Fruit fly (Drosophila melanogaster) whole organism, adult: Measurements from ENCODE around the gene exd.
A peak's percentile ranks its signal among the peaks of the same experiment; 100 is the strongest.

Source experiments
- CG11617 ChIP-seq: fragments of 200-800 bp; sonication (Bioruptor generic); optimal IDR thresholded peaks from 2 replicates; lab custom pipeline; 2017; ENCODE audit warnings: mild to moderate bottlenecking, missing biosample characterization, missing genetic modification reagents, missing genetic modification characterization
- CG12768 ChIP-seq: fragments of 200-800 bp; sonication (Bioruptor generic); optimal IDR thresholded peaks from 2 replicates; lab custom pipeline; 2017; ENCODE audit warnings: missing biosample characterization, missing genetic modification characterization, mild to moderate bottlenecking, moderate library complexity, missing genetic modification reagents
- CG14711 ChIP-seq: fragments of 200-800 bp; sonication (Bioruptor generic); optimal IDR thresholded peaks from 2 replicates; lab custom pipeline; 2018; ENCODE audit warnings: missing biosample characterization, mild to moderate bottlenecking, missing genetic modification characterization, moderate library complexity
- CG1620 ChIP-seq: fragments of 200-800 bp; sonication (Bioruptor generic); optimal IDR thresholded peaks from 2 replicates; lab custom pipeline; 2016; ENCODE audit warnings: missing biosample characterization, missing genetic modification characterization
- CG33017 ChIP-seq: fragments of 200-800 bp; sonication (Bioruptor generic); optimal IDR thresholded peaks from 2 replicates; lab custom pipeline; 2018; ENCODE audit warnings: missing biosample characterization, mild to moderate bottlenecking, missing genetic modification characterization, moderate library complexity
- CG5204 ChIP-seq: fragments of 200-800 bp; sonication (Bioruptor generic); optimal IDR thresholded peaks from 2 replicates; lab custom pipeline; 2016; ENCODE audit warnings: missing biosample characterization, missing genetic modification characterization
- CG7045 ChIP-seq: fragments of 200-800 bp; sonication (Bioruptor generic); optimal IDR thresholded peaks from 2 replicates; lab custom pipeline; 2017; ENCODE audit warnings: missing biosample characterization, mild to moderate bottlenecking, missing genetic modification characterization
- CG7101 ChIP-seq: fragments of 200-800 bp; sonication (Bioruptor generic); optimal IDR thresholded peaks from 2 replicates; lab custom pipeline; 2018; ENCODE audit warnings: missing biosample characterization, mild to moderate bottlenecking, missing genetic modification characterization, moderate library complexity
- Clk ChIP-seq: fragments of 200-800 bp; sonication (Bioruptor generic); optimal IDR thresholded peaks from 2 replicates; lab custom pipeline; 2017; ENCODE audit warnings: missing biosample characterization, missing genetic modification characterization
- Crg-1 ChIP-seq: fragments of 200-800 bp; sonication (Bioruptor generic); optimal IDR thresholded peaks from 2 replicates; lab custom pipeline; 2016; ENCODE audit warnings: missing biosample characterization, missing genetic modification characterization
- Hr96 ChIP-seq: fragments of 200-800 bp; sonication (Bioruptor generic); optimal IDR thresholded peaks from 2 replicates; lab custom pipeline; 2016; ENCODE audit warnings: missing biosample characterization, missing genetic modification characterization
- Mnt ChIP-seq: fragments of 200-800 bp; sonication (Bioruptor generic); optimal IDR thresholded peaks from 2 replicates; lab custom pipeline; 2016; ENCODE audit warnings: missing biosample characterization, mild to moderate bottlenecking, missing genetic modification characterization
- bab1 ChIP-seq: fragments of 200-800 bp; sonication (Bioruptor generic); optimal IDR thresholded peaks from 3 replicates; lab custom pipeline; 2019; ENCODE audit warnings: missing biosample characterization, mild to moderate bottlenecking, missing genetic modification characterization, moderate library complexity
- cic ChIP-seq: fragments of 200-800 bp; sonication (Bioruptor generic); optimal IDR thresholded peaks from 2 replicates; lab custom pipeline; 2017; ENCODE audit warnings: missing biosample characterization, mild to moderate bottlenecking, missing genetic modification characterization, moderate library complexity
- cnc ChIP-seq, 2 experiments: fragments of >200 bp; optimal IDR thresholded peaks; 2 replicates each; lab custom pipeline; 2017
- kay ChIP-seq: fragments of 200-800 bp; sonication (Bioruptor generic); peaks from one replicate; lab custom pipeline; 2016; ENCODE audit warnings: missing biosample characterization, missing genetic modification characterization, borderline replicate concordance
- ovo ChIP-seq: fragments of 200-800 bp; sonication (Bioruptor generic); optimal IDR thresholded peaks from 2 replicates; lab custom pipeline; 2016; ENCODE audit warnings: missing biosample characterization, missing genetic modification characterization
- pad ChIP-seq: fragments of 200-800 bp; sonication (Bioruptor generic); optimal IDR thresholded peaks from 3 replicates; lab custom pipeline; 2017; ENCODE audit warnings: missing biosample characterization, missing genetic modification characterization, mild to moderate bottlenecking, moderate library complexity, missing genetic modification reagents
- tj ChIP-seq: fragments of 200-800 bp; sonication (Bioruptor generic); optimal IDR thresholded peaks from 3 replicates; lab custom pipeline; 2017; ENCODE audit warnings: missing biosample characterization, mild to moderate bottlenecking, missing genetic modification characterization, moderate library complexity
- toe ChIP-seq: fragments of 200-800 bp; sonication (Bioruptor generic); optimal IDR thresholded peaks from 2 replicates; lab custom pipeline; 2016; ENCODE audit warnings: missing biosample characterization, missing genetic modification characterization

The exd gene

DNA sequence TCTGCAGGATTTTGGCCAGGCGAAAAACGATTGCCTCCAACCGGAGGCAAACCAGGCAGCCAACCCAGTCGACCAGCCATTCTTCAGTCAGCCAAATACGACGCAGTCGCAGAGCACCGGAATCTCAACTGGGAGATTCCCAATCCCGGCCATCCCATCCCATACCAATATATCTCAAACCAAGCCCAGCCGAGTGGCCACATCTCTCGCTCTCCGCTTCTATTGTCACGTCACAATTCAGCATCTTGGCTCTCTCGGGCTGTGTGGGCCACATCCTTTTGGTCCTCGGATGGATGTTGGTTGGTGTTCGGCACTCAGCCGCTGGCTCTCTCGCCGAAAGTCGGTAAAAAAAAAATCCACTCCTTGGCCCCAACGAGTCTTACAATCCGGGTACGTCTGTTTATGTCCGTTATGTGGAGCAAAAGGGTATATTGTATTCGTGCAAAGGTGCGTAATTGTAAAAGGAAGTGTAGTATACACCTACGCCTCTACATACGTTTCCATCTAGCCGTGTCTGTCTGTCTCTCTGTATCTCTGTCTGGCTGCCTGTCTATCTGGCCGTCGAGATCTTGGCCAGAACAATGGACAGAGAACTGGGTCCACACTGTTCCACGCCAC, 19.0 kb upstream of the exd start, which contains the start of gene mmd:
mmd (minus strand) TSS at position 3 of the 618 bp plus-strand sequence.
- TF ChIP-seq CG1620: no peak
- TF ChIP-seq ovo (GFP tag; lab: Kevin White, UChicago): no peak
- TF ChIP-seq CG14711 (tag; lab: Kevin White, UChicago): no peak
- no peak for TF ChIP-seq cic
- no peak for TF ChIP-seq Mnt

DNA sequence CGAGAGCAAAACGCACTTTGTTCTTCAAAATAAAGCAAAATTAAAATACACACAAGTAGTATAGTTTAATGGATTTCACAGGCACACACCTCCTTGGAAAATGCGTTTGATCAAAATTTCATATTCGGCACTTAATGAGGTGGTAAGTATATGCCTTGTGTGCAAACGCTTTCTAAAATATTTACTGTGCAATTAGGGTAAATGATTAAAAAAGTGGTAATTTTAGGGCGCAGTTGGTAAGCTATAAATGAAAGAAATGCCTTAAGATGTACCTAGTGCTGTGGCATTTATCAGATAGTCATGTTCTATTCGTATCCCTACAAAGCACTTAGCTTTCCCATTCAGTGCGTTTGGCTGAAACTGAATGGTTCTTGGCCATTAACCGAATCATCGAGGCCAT, 18.1 kb upstream of the exd start, which contains the start of gene Or13a:
Or13a (plus strand) TSS at position 301 of the 400 bp plus-strand sequence.
- no peak for TF ChIP-seq Crg-1
- TF ChIP-seq CG14711 (tag; lab: Kevin White, UChicago): no peak
- no peak for TF ChIP-seq cnc (optimal IDR thresholded peaks at IDR 0.05; lab: Kevin White, UChicago)
- TF ChIP-seq kay (GFP tag; lab: Kevin White, UChicago): no peak
- no peak for TF ChIP-seq tj (GFP tag; lab: Kevin White, UChicago)
- TF ChIP-seq CG5204 (GFP tag; lab: Kevin White, UChicago): no peak
- TF ChIP-seq CG12768 (GFP tag; lab: Kevin White, UChicago): no peak
- no peak for TF ChIP-seq CG11617 (GFP tag; lab: Kevin White, UChicago)
- TF ChIP-seq bab1 (GFP tag; lab: Kevin White, UChicago): no peak
- no peak for TF ChIP-seq CG33017 (tag; lab: Kevin White, UChicago)
- no peak for TF ChIP-seq Hr96 (GFP tag; lab: Kevin White, UChicago)
- no peak for TF ChIP-seq CG7101 (tag; lab: Kevin White, UChicago)
- no peak for TF ChIP-seq CG7045 (GFP tag; lab: Kevin White, UChicago)
- TF ChIP-seq pad (GFP tag; lab: Kevin White, UChicago): no peak

DNA sequence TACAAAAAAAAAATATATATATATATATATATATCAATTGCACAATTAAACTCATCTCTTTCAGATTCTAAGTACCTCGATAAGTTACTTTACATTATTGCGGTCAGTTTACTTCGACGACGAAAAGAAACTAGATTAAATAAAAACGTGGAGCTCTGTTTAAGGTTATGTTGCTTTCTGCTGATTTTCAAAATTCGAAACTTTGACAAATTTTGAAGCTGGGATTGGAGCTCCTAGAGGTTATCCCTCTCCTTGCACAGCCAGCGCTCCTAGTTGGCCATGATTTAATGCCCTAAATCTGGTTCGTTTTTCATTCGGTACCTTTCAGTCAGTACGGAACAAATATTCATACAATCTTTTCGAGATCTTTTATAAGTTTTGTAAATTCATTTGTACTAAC, 15.7 kb upstream of the exd start, which contains the start of gene CG42766:
CG42766 (plus strand) TSS at position 301 of the 400 bp plus-strand sequence.
- TF ChIP-seq kay (GFP tag; lab: Kevin White, UChicago): no peak
- TF ChIP-seq Hr96 (GFP tag; lab: Kevin White, UChicago): no peak
- no peak for TF ChIP-seq CG1620
- no peak for TF ChIP-seq CG5204 (GFP tag; lab: Kevin White, UChicago)

DNA sequence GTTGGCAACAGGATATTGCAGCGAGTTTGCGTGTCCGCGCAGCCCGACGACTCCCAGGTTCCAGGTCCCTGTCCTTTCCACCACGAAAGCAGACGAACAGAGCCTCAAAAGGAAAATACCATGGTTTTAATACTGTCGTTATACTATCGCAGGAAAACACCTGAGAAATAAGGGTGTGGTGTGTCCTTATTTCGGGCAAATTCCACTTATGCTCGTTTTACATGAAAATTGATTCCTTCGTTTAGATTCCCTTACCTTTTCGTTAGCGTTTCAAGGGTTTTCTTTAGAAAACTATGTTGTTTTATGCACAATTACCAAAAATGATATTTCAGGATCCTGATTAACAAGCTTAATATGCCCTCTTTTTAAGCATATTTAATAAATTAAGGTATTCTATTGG, 9.4 kb upstream of the exd start, which contains the start of gene Cep164:
Cep164 (minus strand) TSS at position 101 of the 400 bp plus-strand sequence.
- TF ChIP-seq CG11617 (GFP tag; lab: Kevin White, UChicago): no peak
- TF ChIP-seq Mnt: no peak
- no peak for TF ChIP-seq tj (GFP tag; lab: Kevin White, UChicago)
- no peak for TF ChIP-seq pad (GFP tag; lab: Kevin White, UChicago)
- TF ChIP-seq cic: no peak
- TF ChIP-seq CG7101 (tag; lab: Kevin White, UChicago): no peak
- TF ChIP-seq cnc (optimal IDR thresholded peaks at IDR 0.05; lab: Kevin White, UChicago): no peak
- no peak for TF ChIP-seq CG1620
- no peak for TF ChIP-seq bab1 (GFP tag; lab: Kevin White, UChicago)
- no peak for TF ChIP-seq Clk
- TF ChIP-seq ovo (GFP tag; lab: Kevin White, UChicago): no peak
- TF ChIP-seq toe (GFP tag; lab: Kevin White, UChicago): no peak

DNA sequence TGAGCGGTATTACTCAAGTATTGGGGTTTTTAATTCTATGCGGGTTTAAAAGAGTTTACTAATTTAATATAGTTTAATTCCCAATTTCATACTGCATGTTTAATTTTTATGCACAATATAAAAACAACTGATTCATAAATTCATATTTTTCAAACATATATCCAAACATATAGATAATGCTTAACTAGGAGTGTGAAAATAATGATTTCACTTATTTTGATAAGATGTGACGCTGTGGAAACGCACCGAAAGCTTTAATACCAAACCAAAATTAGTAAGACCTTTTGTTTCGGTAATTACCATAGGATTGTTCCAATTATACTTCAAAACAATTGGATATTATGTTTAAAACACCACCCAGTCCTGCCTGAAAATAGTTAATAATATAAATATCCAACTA, 8.8 kb upstream of the exd start, which contains the start of gene Slc25A46a:
Slc25A46a (plus strand) TSS at position 272 of the 400 bp plus-strand sequence.
- TF ChIP-seq bab1 (GFP tag; lab: Kevin White, UChicago) (peak; percentile 28), CG1620 (no peak), ovo (GFP tag; lab: Kevin White, UChicago) (no peak)

DNA sequence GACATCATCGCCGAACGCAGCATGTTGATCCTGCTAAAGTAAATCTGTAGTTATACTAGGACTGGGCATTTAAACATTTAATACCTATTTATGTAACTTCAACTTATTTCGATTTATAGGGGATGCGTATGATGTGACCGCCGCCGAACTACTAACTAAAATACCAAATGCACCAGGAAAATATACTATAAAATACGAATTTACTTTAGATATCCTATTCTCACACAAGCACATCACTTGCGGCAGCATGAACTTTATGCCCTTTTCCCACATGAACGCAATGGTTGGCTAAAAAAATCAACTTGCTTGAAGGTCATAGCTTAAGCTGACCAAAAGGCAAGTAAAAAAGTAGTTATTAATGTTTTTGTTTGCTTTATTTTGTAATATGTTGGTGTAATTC, 5.6 kb upstream of the exd start, which contains the start of gene ND-20:
ND-20 (minus strand) TSS at position 155 of the 400 bp plus-strand sequence.
- no peak for TF ChIP-seq ovo (GFP tag; lab: Kevin White, UChicago)
- TF ChIP-seq Clk: no peak
- no peak for TF ChIP-seq toe (GFP tag; lab: Kevin White, UChicago)
- peak; percentile 18 for TF ChIP-seq bab1 (GFP tag; lab: Kevin White, UChicago)
- no peak for TF ChIP-seq tj (GFP tag; lab: Kevin White, UChicago)
- TF ChIP-seq CG14711 (tag; lab: Kevin White, UChicago): peak; percentile 32
- TF ChIP-seq pad (GFP tag; lab: Kevin White, UChicago): peak; percentile 19
- peak; percentile 30 for TF ChIP-seq CG1620
- peak; percentile 30 for TF ChIP-seq CG7101 (tag; lab: Kevin White, UChicago)
- no peak for TF ChIP-seq Crg-1
- peak; percentile 16 for TF ChIP-seq Mnt
- TF ChIP-seq CG11617 (GFP tag; lab: Kevin White, UChicago): no peak
- TF ChIP-seq Hr96 (GFP tag; lab: Kevin White, UChicago): no peak
- TF ChIP-seq cnc (optimal IDR thresholded peaks at IDR 0.05; lab: Kevin White, UChicago): no peak

DNA sequence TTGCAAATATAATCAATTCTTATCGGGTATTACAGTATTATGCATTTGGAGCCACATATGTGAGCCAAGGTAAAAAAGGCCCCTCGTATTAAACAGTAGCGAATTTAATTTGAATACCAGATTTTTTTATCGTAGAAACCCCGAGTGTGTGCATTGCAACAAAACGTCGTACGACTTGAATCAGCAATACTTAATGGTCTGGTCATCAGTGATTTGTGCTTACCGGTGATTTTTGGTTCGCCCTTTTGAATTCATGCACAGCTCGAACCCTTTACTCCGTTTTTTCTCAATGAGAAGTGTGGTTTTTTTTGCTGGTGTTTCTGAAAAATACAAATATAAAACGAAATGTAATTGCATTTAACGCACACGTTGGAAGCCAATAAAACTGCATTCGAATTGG, 2.6 kb upstream of the exd start:
- TF ChIP-seq Crg-1: no peak
- no peak for TF ChIP-seq cnc (optimal IDR thresholded peaks at IDR 0.05; lab: Kevin White, UChicago)
- no peak for TF ChIP-seq CG7045 (GFP tag; lab: Kevin White, UChicago)
- TF ChIP-seq CG5204 (GFP tag; lab: Kevin White, UChicago): no peak
- peak; percentile 96 for TF ChIP-seq tj (GFP tag; lab: Kevin White, UChicago)
- TF ChIP-seq Hr96 (GFP tag; lab: Kevin White, UChicago): no peak
